Worm (Caenorhabditis elegans) whole organism, L3 larva: ENCODE measurements around the gene try-13.

ENCODE experiments used
- R02D3.7 ChIP-seq: fragments of 150-350 bp; optimal IDR thresholded peaks from 2 replicates; lab custom pipeline; 2014; ENCODE audit warnings: missing biosample characterization, missing genetic modification characterization
- ZK546.5 ChIP-seq: sonication (generic microtip); optimal IDR thresholded peaks from 2 replicates; lab custom pipeline; 2017; ENCODE audit warnings: missing biosample characterization, missing genetic modification characterization
- aly-2 ChIP-seq: fragments of 150-350 bp; optimal IDR thresholded peaks from 2 replicates; lab custom pipeline; 2014; ENCODE audit warnings: missing biosample characterization, missing genetic modification characterization
- ama-1 ChIP-seq: fragments of 150-350 bp; optimal IDR thresholded peaks from 2 replicates; lab custom pipeline; 2018
- ceh-16 ChIP-seq: sonication (generic microtip); optimal IDR thresholded peaks from 2 replicates; lab custom pipeline; 2017; ENCODE audit warnings: missing biosample characterization, missing genetic modification characterization
- ceh-82 ChIP-seq: fragments of 150-350 bp; optimal IDR thresholded peaks from 2 replicates; lab custom pipeline; 2014; ENCODE audit warnings: missing biosample characterization, missing genetic modification characterization
- ceh-9 ChIP-seq: sonication (generic microtip); optimal IDR thresholded peaks from 2 replicates; lab custom pipeline; 2018; ENCODE audit warnings: missing biosample characterization, missing genetic modification characterization
- daf-12 ChIP-seq: fragments of 150-350 bp; optimal IDR thresholded peaks from 2 replicates; lab custom pipeline; 2014; ENCODE audit warnings: missing biosample characterization, missing genetic modification reagents, missing genetic modification characterization
- egl-27 ChIP-seq: sonication (generic microtip); optimal IDR thresholded peaks from 4 replicates; lab custom pipeline; 2017; ENCODE audit warnings: missing biosample characterization, missing genetic modification reagents, missing genetic modification characterization
- egl-5 ChIP-seq: fragments of 150-350 bp; optimal IDR thresholded peaks from 2 replicates; lab custom pipeline; 2017; ENCODE audit warnings: missing biosample characterization, missing genetic modification reagents, missing genetic modification characterization, inconsistent platforms
- elt-2 ChIP-seq: sonication (generic microtip); optimal IDR thresholded peaks from 2 replicates; lab custom pipeline; 2016; ENCODE audit warnings: missing genetic modification reagents, mild to moderate bottlenecking, missing genetic modification characterization, missing compliant biosample characterization
- elt-3 ChIP-seq, 3 experiments: fragments of 150-350 bp in 1 of 3; sonication (generic microtip) in 2 of 3; optimal IDR thresholded peaks; 2 replicates in 2 of 3; 4 replicates in 1 of 3; lab custom pipeline; 2014 to 2017; ENCODE audit warnings: missing biosample characterization in 3 of 3, missing genetic modification characterization in 3 of 3
- fkh-10 ChIP-seq: sonication (generic microtip); optimal IDR thresholded peaks from 2 replicates; lab custom pipeline; 2017; ENCODE audit warnings: missing biosample characterization, missing genetic modification reagents, missing genetic modification characterization
- fkh-2 ChIP-seq: fragments of 150-350 bp; optimal IDR thresholded peaks from 2 replicates; lab custom pipeline; 2014; ENCODE audit warnings: missing biosample characterization, missing genetic modification reagents, missing genetic modification characterization
- fos-1 ChIP-seq: fragments of 150-350 bp; optimal IDR thresholded peaks from 2 replicates; lab custom pipeline; 2014; ENCODE audit warnings: missing biosample characterization, missing genetic modification characterization
- hmg-11 ChIP-seq: sonication (generic microtip); optimal IDR thresholded peaks from 2 replicates; lab custom pipeline; 2016; ENCODE audit warnings: missing genetic modification characterization, missing compliant biosample characterization
- jun-1 ChIP-seq: fragments of 150-350 bp; optimal IDR thresholded peaks from 2 replicates; lab custom pipeline; 2014; ENCODE audit warnings: missing biosample characterization, missing genetic modification reagents, missing genetic modification characterization
- lin-15B ChIP-seq: fragments of 150-350 bp; optimal IDR thresholded peaks from 2 replicates; lab custom pipeline; 2014; ENCODE audit warnings: missing biosample characterization, missing genetic modification characterization
- lin-39 ChIP-seq: fragments of 150-350 bp; optimal IDR thresholded peaks from 2 replicates; lab custom pipeline; 2018; ENCODE audit warnings: missing biosample characterization, missing genetic modification reagents, missing genetic modification characterization
- mdl-1 ChIP-seq: fragments of 150-350 bp; optimal IDR thresholded peaks from 2 replicates; lab custom pipeline; 2014; ENCODE audit warnings: missing biosample characterization, missing genetic modification characterization
- mml-1 ChIP-seq: fragments of 150-350 bp; sonication (generic microtip); optimal IDR thresholded peaks from 3 replicates; lab custom pipeline; 2014; ENCODE audit warnings: missing biosample characterization, missing genetic modification characterization
- nfya-1 ChIP-seq: sonication (generic microtip); optimal IDR thresholded peaks from 2 replicates; lab custom pipeline; 2017; ENCODE audit warnings: missing genetic modification characterization, mild to moderate bottlenecking, missing compliant biosample characterization, antibody characterized with exemption, moderate library complexity; ENCODE audit not compliant: insufficient read depth
- nhr-11 ChIP-seq: fragments of 150-350 bp; optimal IDR thresholded peaks from 2 replicates; lab custom pipeline; 2014; ENCODE audit warnings: missing biosample characterization, missing genetic modification characterization
- nhr-12 ChIP-seq: fragments of 150-350 bp; optimal IDR thresholded peaks from 2 replicates; lab custom pipeline; 2014; ENCODE audit warnings: missing biosample characterization, missing genetic modification characterization
- nhr-23 ChIP-seq: fragments of 150-350 bp; optimal IDR thresholded peaks from 2 replicates; lab custom pipeline; 2014; ENCODE audit warnings: missing biosample characterization, missing genetic modification reagents, missing genetic modification characterization
- nhr-28 ChIP-seq: fragments of 150-350 bp; optimal IDR thresholded peaks from 2 replicates; lab custom pipeline; 2014; ENCODE audit warnings: missing biosample characterization, missing genetic modification characterization
- nhr-67 ChIP-seq: fragments of 150-350 bp; optimal IDR thresholded peaks from 2 replicates; lab custom pipeline; 2014; ENCODE audit warnings: missing biosample characterization, missing genetic modification characterization
- nhr-76 ChIP-seq: fragments of 150-350 bp; sonication (generic microtip); optimal IDR thresholded peaks from 5 replicates; lab custom pipeline; 2014; ENCODE audit warnings: missing biosample characterization, missing genetic modification characterization
- pha-4 ChIP-seq: fragments of 150-350 bp; optimal IDR thresholded peaks from 2 replicates; lab custom pipeline; 2014; ENCODE audit warnings: missing biosample characterization, missing genetic modification reagents, missing genetic modification characterization
- pqm-1 ChIP-seq: fragments of 150-350 bp; optimal IDR thresholded peaks from 2 replicates; lab custom pipeline; 2017; ENCODE audit warnings: missing biosample characterization, missing genetic modification characterization, inconsistent platforms
- skn-1 ChIP-seq: fragments of 150-350 bp; optimal IDR thresholded peaks from 2 replicates; lab custom pipeline; 2014; ENCODE audit warnings: missing biosample characterization, missing genetic modification characterization
- snpc-4 ChIP-seq: fragments of 150-350 bp; optimal IDR thresholded peaks from 2 replicates; lab custom pipeline; 2014; ENCODE audit warnings: missing biosample characterization, missing genetic modification characterization
- tbx-2 ChIP-seq: sonication (generic microtip); optimal IDR thresholded peaks from 2 replicates; lab custom pipeline; 2016; ENCODE audit warnings: mild to moderate bottlenecking, missing genetic modification characterization, missing compliant biosample characterization
- unc-39 ChIP-seq: sonication (generic microtip); optimal IDR thresholded peaks from 4 replicates; lab custom pipeline; 2017; ENCODE audit warnings: missing biosample characterization, missing genetic modification characterization
- unc-62 ChIP-seq: fragments of 150-350 bp; sonication (generic microtip); optimal IDR thresholded peaks from 4 replicates; lab custom pipeline; 2014; ENCODE audit warnings: missing biosample characterization, missing genetic modification reagents, missing genetic modification characterization
- zag-1 ChIP-seq: fragments of 150-350 bp; optimal IDR thresholded peaks from 2 replicates; lab custom pipeline; 2014; ENCODE audit warnings: missing biosample characterization, missing genetic modification characterization

Gene try-13

DNA sequence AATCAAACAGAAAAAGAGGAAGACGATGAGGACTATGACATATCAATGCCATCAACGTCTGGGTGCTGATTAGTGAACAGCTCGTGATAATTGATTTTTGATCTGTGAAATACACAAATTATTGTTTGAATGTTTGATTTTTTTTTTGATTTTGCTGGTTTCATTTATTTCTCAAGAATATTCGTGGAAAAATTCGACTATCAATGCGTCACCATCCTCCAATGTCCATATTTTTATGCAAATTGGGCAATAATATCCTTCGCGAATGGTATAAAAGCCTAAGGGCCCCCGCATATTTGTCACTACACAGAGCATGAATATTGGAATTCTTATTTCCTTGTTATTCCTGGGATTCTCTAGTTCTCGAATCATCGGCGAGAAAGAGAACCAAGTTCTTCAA lies at the start of gene try-13:
Gene try-13, plus strand, starts transcription at position 301 of the 400 bp plus-strand sequence.
- TF ChIP-seq lin-15B (tag; lab: Kevin White, UChicago) (no peak), fos-1 (tag; lab: Kevin White, UChicago) (no peak), aly-2 (no peak), fkh-2 (no peak), mdl-1 (tag; lab: Kevin White, UChicago) (no peak), ZK546.5 (tag; lab: Kevin White, UChicago) (no peak), egl-5 (tag; lab: Kevin White, UChicago) (no peak), elt-3 (tag; optimal IDR thresholded peaks at IDR 0.05; lab: Kevin White, UChicago) (no peak), nhr-67 (tag; lab: Kevin White, UChicago) (no peak), mml-1 (tag; lab: Kevin White, UChicago) (no peak), unc-39 (tag; lab: Kevin White, UChicago) (no peak), jun-1 (tag; lab: Kevin White, UChicago) (no peak), snpc-4 (tag; lab: Kevin White, UChicago) (no peak), ceh-82 (tag; lab: Kevin White, UChicago) (no peak), hmg-11 (tag; lab: Kevin White, UChicago) (no peak), nhr-12 (tag; lab: Kevin White, UChicago) (no peak), pha-4 (tag; lab: Kevin White, UChicago) (no peak), R02D3.7 (tag; lab: Kevin White, UChicago) (no peak), ceh-9 (tag; lab: Kevin White, UChicago) (no peak), nhr-76 (tag; lab: Kevin White, UChicago) (no peak)
- TF ChIP-seq, all 47 proteins: peak for 0

- TF ChIP-seq mml-1 (tag; lab: Kevin White, UChicago) (no peak), R02D3.7 (tag; lab: Kevin White, UChicago) (no peak), skn-1 (tag; lab: Kevin White, UChicago) (no peak), jun-1 (tag; lab: Kevin White, UChicago) (no peak), ceh-16 (tag; lab: Kevin White, UChicago) (no peak), daf-12 (tag; lab: Kevin White, UChicago) (no peak), hmg-11 (tag; lab: Kevin White, UChicago) (no peak), ceh-9 (tag; lab: Kevin White, UChicago) (no peak), pha-4 (tag; lab: Kevin White, UChicago) (peak; percentile 48), nhr-11 (tag; lab: Kevin White, UChicago) (no peak), ama-1 (lab: Kevin White, UChicago) (no peak), nhr-12 (tag; lab: Kevin White, UChicago) (no peak), elt-3 (tag; optimal IDR thresholded peaks at IDR 0.05; lab: Kevin White, UChicago) (no peak), fkh-2 (no peak), nfya-1 (tag; lab: Kevin White, UChicago) (no peak), tbx-2 (no peak), nhr-23 (tag; lab: Kevin White, UChicago) (no peak), pqm-1 (peak; percentile 9), lin-15B (tag; lab: Kevin White, UChicago) (no peak), egl-27 (tag; lab: Kevin White, UChicago) (no peak), elt-2 (peak; percentile 60), zag-1 (no peak), fkh-10 (no peak)
These were observed 48.0 kb upstream of the try-13 start, which contains the start of gene fbxa-105 for ce11 chrV:7391933-7392332. Gene fbxa-105 (minus strand): TSS chrV:7392029.

- TF ChIP-seq unc-39 (tag; lab: Kevin White, UChicago) (no peak), skn-1 (tag; lab: Kevin White, UChicago) (no peak), nhr-67 (tag; lab: Kevin White, UChicago) (no peak), nhr-28 (no peak), mml-1 (tag; lab: Kevin White, UChicago) (no peak), fkh-10 (no peak), unc-62 (no peak)
These were observed 44.5 kb upstream of the try-13 start, which contains the start of gene srx-9 for ce11 chrV:7395359-7395758. Gene srx-9 (minus strand): TSS chrV:7395459.

DNA sequence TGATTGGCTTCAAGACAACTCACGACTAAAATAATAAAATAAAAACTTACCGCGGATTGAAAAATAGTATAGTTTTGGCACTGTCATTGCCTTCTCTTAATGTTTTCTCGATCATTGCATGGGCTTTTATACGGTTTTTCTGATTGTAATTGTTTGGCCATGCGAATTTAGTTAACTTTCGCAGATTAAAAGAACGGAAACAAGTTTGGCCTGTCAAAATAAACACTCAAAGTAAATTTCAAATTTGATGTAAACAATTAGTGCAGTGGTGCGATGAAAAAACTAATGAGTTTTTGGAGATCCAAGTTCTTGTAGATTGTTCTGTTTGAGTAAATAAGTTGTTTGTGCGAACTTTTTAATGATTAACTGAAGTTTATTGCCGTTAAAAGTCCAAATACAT lies 40.7 kb upstream of the try-13 start, which contains the start of gene gst-41:
Gene gst-41, minus strand, starts transcription at position 101 of the 400 bp plus-strand sequence.
- TF ChIP-seq lin-39 (tag; lab: Kevin White, UChicago) (no peak), ceh-16 (tag; lab: Kevin White, UChicago) (no peak), unc-62 (no peak)
- TF ChIP-seq, all 47 proteins: peak for 0
